Worm (Caenorhabditis elegans) whole organism, young adult: Measurements from ENCODE around the gene srd-17.

Experiments used
- dpl-1 ChIP-seq: fragments of 150-350 bp; optimal IDR thresholded peaks from 2 replicates; lab custom pipeline; 2014; ENCODE audit warnings: missing biosample characterization, missing genetic modification reagents, missing genetic modification characterization
- nhr-90 ChIP-seq: sonication (generic microtip); optimal IDR thresholded peaks from 2 replicates; lab custom pipeline; 2016; ENCODE audit warnings: missing genotype, mild to moderate bottlenecking, missing genetic modification characterization, missing compliant biosample characterization

DNA sequence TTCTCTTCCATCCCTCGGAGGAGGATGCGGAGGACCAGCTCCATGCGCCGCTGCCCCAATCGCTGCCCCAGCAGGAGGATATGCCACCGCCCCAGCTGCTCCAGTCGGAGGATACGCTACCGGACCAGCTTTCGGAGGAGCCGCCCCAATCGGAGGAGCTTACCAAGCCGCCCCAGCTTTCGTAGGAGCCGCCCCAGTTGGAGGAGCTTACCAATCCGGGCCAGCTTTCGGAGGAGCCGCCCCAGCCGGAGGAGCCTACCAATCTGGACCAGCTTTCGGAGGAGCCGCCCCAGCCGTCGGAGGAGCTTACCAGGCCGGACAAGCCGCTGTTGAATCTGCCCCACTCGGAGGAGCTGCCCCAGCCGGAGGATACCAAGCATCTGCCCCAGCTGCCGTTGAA lies 17.1 kb downstream of the srd-17 start:
- no peak for TF ChIP-seq nhr-90
- no peak for TF ChIP-seq dpl-1 (GFP tag; lab: Kevin White, UChicago)
